Fruit fly (Drosophila melanogaster): ENCODE results near the gene HP1b.

Gene HP1b

dm6 chrX:9120828-9121754, 40.2 kb downstream of the HP1b start (continued):
- TF ChIP-seq Sox15 (GFP tag; optimal IDR thresholded peaks at IDR 0.05) (no peak), CG9139 (GFP tag; optimal IDR thresholded peaks at IDR 0.05) (no peak), salr (GFP tag; optimal IDR thresholded peaks at IDR 0.05) (no peak), CG7368 (GFP tag; optimal IDR thresholded peaks at IDR 0.05) (no peak), spab (GFP tag; optimal IDR thresholded peaks at IDR 0.05) (peak; percentile 18), CG32006 (GFP tag; optimal IDR thresholded peaks at IDR 0.05) (peak; percentile 27), CG6854 (GFP tag; optimal IDR thresholded peaks at IDR 0.05) (no peak), CG3919 (GFP tag; optimal IDR thresholded peaks at IDR 0.05) (peak; percentile 28), svp (GFP tag) (peak; percentile 80), Gug (GFP tag; IDR thresholded peaks at IDR 0.05) (no peak), fd85E (GFP tag; optimal IDR thresholded peaks at IDR 0.05) (no peak), topi (GFP tag; optimal IDR thresholded peaks at IDR 0.05) (peak; percentile 56)

dm6 chrX:9122492-9122891, 41.6 kb downstream of the HP1b start:
- TF ChIP-seq ss (GFP tag; optimal IDR thresholded peaks at IDR 0.05) (peak in 1 of 2 experiments; percentile 19), Eip75B (GFP tag; optimal IDR thresholded peaks at IDR 0.05) (no peak), CG32006 (GFP tag; optimal IDR thresholded peaks at IDR 0.05) (no peak), Met (GFP tag; optimal IDR thresholded peaks at IDR 0.05) (no peak), Eip78C (GFP tag) (peak; percentile 54), Sox15 (GFP tag; optimal IDR thresholded peaks at IDR 0.05) (no peak), CG16779 (tag; optimal IDR thresholded peaks at IDR 0.05) (no peak), Sox102F (GFP tag; optimal IDR thresholded peaks at IDR 0.05) (no peak), esn (GFP tag; optimal IDR thresholded peaks at IDR 0.05) (no peak), vri (GFP tag; optimal IDR thresholded peaks at IDR 0.05) (no peak), CG3919 (GFP tag; optimal IDR thresholded peaks at IDR 0.05) (no peak)

DNA sequence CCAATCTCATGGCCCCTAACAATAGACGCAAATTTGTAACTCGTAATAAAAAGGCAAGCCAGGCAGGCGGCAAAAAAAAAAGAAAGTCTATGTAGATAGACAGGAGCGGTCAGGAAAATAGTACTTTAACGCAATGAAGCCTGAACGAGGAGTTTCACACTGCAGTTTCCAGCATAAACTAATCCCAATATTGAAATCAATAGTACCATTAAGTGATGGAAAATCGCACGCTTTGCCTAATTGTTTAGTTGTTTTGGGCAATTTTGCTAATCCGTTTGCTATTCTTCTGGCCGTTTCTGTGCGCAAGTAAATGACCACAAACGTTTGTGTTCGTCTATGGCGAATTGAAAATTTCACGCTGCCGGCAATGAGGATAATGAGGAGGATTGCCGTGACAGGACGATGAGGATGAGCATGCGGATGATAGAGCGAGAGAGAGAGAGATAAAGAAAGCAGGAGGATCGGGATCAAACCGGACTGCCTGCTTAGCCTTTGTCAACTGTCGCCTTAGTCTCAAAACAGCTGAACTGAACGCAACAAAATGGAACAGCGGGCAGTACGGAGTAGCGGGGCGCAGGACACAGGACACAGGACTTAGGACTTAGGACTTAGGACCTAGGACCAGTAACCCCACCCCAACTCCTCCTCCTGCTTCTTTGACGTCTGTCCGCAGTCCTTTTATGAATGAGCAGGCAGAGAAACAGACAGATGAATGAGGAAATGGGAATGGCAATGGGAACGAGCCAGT, 46.6 kb downstream of the HP1b start:
- no peak for TF ChIP-seq CG8319 (GFP tag; optimal IDR thresholded peaks at IDR 0.05)
- TF ChIP-seq CG6276 (GFP tag; optimal IDR thresholded peaks at IDR 0.05): no peak
- peak; percentile 48; the same call in 1 of the 3 replicates for TF ChIP-seq eg (GFP tag; IDR thresholded peaks at IDR 0.05)
- TF ChIP-seq Sox102F (GFP tag; optimal IDR thresholded peaks at IDR 0.05): no peak
- no peak for TF ChIP-seq CG9139 (GFP tag; optimal IDR thresholded peaks at IDR 0.05)
- TF ChIP-seq Hr4 (GFP tag; optimal IDR thresholded peaks at IDR 0.05): peak; percentile 22
- no peak for TF ChIP-seq cyc (GFP tag; optimal IDR thresholded peaks at IDR 0.05)
- TF ChIP-seq CG16779 (tag; optimal IDR thresholded peaks at IDR 0.05): no peak
- no peak for TF ChIP-seq Hr38 (GFP tag; optimal IDR thresholded peaks at IDR 0.05)
- peak; percentile 11 for TF ChIP-seq Eip78C (GFP tag)
- no peak for TF ChIP-seq vri (GFP tag; optimal IDR thresholded peaks at IDR 0.05)
- TF ChIP-seq CG32006 (GFP tag; optimal IDR thresholded peaks at IDR 0.05): peak; percentile 41
- no peak for TF ChIP-seq Sox14 (GFP tag; optimal IDR thresholded peaks at IDR 0.05)
- TF ChIP-seq CG11762 (GFP tag; optimal IDR thresholded peaks at IDR 0.05; ENCODE audit: insufficient read depth): no peak
- TF ChIP-seq CG15336 (GFP tag; IDR thresholded peaks at IDR 0.05): peak; percentile 35; the same call in 1 of the 2 replicates
- no peak for TF ChIP-seq fd59A (GFP tag; optimal IDR thresholded peaks at IDR 0.05)
- TF ChIP-seq net (GFP tag; optimal IDR thresholded peaks at IDR 0.05): no peak

- TF ChIP-seq CG11294 (GFP tag; IDR thresholded peaks at IDR 0.05) (no peak), Sox15 (GFP tag; optimal IDR thresholded peaks at IDR 0.05) (no peak), CG15336 (GFP tag; IDR thresholded peaks at IDR 0.05) (no peak), Sox102F (GFP tag; optimal IDR thresholded peaks at IDR 0.05) (no peak), CG16779 (tag; optimal IDR thresholded peaks at IDR 0.05) (no peak), net (GFP tag; optimal IDR thresholded peaks at IDR 0.05) (no peak), Gug (GFP tag; IDR thresholded peaks at IDR 0.05) (no peak), topi (GFP tag; optimal IDR thresholded peaks at IDR 0.05) (no peak), CG6808 (GFP tag; optimal IDR thresholded peaks at IDR 0.05) (no peak), Blimp-1 (GFP tag; optimal IDR thresholded peaks at IDR 0.05) (no peak), CG11762 (GFP tag; optimal IDR thresholded peaks at IDR 0.05; ENCODE audit: insufficient read depth) (no peak), svp (GFP tag) (no peak), ss (GFP tag; optimal IDR thresholded peaks at IDR 0.05) (no peak), Ets96B (tag; optimal IDR thresholded peaks at IDR 0.05) (no peak), CG31627 (GFP tag; optimal IDR thresholded peaks at IDR 0.05) (no peak), CG10669 (GFP tag; optimal IDR thresholded peaks at IDR 0.05) (no peak), Met (GFP tag; optimal IDR thresholded peaks at IDR 0.05) (no peak), esn (GFP tag; optimal IDR thresholded peaks at IDR 0.05) (no peak)
Measured at dm6 chrX:9128012-9128280, 47.1 kb downstream of the HP1b start.
